Worm (Caenorhabditis elegans): Measurements from ENCODE around the gene H09F14.1.

The H09F14.1 gene

DNA sequence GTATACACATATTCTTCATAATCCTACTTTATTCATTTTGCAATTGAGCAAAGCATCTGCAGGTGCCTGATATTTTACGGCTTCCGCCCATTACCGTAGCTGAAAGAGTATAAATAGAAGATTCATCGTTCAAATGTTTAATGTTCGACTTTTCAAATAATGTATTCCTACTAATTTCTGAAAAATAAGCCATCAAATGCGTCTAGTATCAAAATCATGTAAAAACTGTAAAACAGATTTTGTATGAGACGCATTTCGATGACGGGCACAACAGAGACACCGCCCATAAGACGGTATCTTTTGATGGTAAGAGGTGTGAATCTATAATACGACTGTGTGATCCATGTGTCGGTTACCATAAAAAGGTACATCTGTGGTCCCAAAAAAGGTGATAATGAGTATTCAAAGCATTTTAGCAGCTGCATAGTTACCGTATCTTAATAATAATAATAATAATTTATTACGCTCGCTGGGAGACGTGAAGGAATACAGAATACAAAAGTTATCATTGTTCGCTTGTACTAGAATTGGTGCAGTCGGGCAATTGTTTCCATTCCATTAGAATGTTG is 31.7 kb upstream of the H09F14.1 start, which contains the start of the genes C32C4.3 and C32C4.16:
Gene C32C4.3 (minus strand): TSS at position 101 of the 569 bp plus-strand sequence.
Gene C32C4.16 (plus strand): TSS at position 519 of the 569 bp plus-strand sequence.
- TF ChIP-seq C38D4.7 (GFP tag; optimal IDR thresholded peaks at IDR 0.05) (no peak), sox-4 (tag; optimal IDR thresholded peaks at IDR 0.05) (no peak), K09A11.1 (tag; optimal IDR thresholded peaks at IDR 0.05; ENCODE audit: insufficient read depth) (no peak), ceh-2 (tag; optimal IDR thresholded peaks at IDR 0.05) (no peak)

DNA sequence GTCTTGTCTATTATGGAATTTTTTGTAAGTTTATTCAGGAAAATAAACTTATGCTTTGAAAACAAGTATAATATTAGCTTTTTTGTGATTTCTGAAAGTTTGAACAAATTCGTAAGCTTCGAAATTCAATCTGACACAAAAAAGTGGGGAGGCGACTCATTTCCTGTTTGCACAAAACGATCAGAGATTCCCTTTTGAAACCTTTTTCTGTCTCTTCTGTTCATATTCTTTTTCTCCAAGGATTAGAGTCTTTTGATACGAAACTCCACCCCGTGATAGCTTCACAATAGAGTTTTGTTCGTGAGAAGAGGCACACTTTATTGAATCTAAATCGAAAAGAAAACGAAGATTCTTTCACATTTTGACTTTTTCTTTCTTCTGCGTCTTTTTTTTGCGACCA is 25.6 kb upstream of the H09F14.1 start:
- peak; percentile 52 for TF ChIP-seq unc-42 (tag; optimal IDR thresholded peaks at IDR 0.05)
- TF ChIP-seq K02D7.2 (tag; optimal IDR thresholded peaks at IDR 0.05) = no peak
- TF ChIP-seq K09A11.1 (tag; optimal IDR thresholded peaks at IDR 0.05; ENCODE audit: insufficient read depth) = no peak
- no peak for TF ChIP-seq ceh-19 (GFP tag; optimal IDR thresholded peaks at IDR 0.05)
- no peak for TF ChIP-seq ceh-45 (GFP tag; IDR thresholded peaks at IDR 0.05)
- TF ChIP-seq hlh-15 (tag; optimal IDR thresholded peaks at IDR 0.05) = no peak
- TF ChIP-seq pat-9 (tag; optimal IDR thresholded peaks at IDR 0.05) = no peak
- TF ChIP-seq ceh-24 (tag; optimal IDR thresholded peaks at IDR 0.05) = no peak

DNA sequence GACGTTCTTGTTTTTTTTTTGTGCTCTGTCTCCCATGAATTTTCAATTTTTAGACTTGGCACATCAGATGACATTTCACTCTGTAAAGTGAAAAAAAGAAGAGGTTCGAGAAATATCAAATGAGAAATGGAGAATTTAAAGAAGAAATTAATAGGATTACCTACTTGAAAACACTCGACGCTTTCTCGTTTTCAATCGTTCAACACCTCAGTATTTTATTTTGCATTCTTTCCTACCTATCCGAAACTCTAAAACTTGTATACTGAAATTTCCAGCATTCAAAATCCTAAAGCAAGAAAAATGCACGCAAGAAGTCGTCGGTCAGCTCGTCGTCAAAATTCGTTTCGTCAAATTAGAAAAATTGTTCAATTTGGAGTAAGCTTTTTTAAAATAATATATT is 20.3 kb upstream of the H09F14.1 start, which contains the start of gene kvs-2:
Gene kvs-2 (plus strand): TSS at position 301 of the 400 bp plus-strand sequence.
- TF ChIP-seq che-1 (tag; optimal IDR thresholded peaks at IDR 0.05) = no peak
- TF ChIP-seq ref-2 (tag; optimal IDR thresholded peaks at IDR 0.05) = no peak
- no peak for TF ChIP-seq dmd-4 (tag; optimal IDR thresholded peaks at IDR 0.05; ENCODE audit: borderline replicate concordance)
- no peak for TF ChIP-seq pag-3 (tag; optimal IDR thresholded peaks at IDR 0.05; ENCODE audit: borderline replicate concordance)
- TF ChIP-seq ceh-24 (tag; optimal IDR thresholded peaks at IDR 0.05) = no peak
- no peak for TF ChIP-seq ahr-1 (tag; optimal IDR thresholded peaks at IDR 0.05)
- no peak for TF ChIP-seq lin-11 (tag; optimal IDR thresholded peaks at IDR 0.05)
- no peak for TF ChIP-seq fkh-10 (GFP tag; optimal IDR thresholded peaks at IDR 0.05)

DNA sequence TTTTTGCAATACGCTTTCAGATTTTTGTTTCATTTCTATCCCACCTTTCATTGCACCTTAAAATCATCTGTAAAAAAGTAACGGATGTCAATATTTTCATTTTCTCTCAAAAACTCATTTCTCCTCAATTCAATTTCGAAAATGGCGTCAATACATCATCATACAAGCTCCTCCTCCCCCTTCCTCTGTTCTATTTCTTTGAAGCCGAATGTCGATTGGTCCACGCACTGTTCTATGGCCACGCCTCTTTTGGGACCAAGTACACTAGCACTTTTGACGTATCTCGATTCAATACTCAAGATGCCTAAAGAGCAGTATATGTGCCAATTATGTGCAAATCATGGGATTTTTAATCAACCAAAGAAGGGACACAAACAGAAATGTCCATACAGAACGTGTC is 17.4 kb upstream of the H09F14.1 start, which contains the start of gene mab-23:
Gene mab-23 (plus strand): TSS at position 301 of the 400 bp plus-strand sequence.
- TF ChIP-seq ztf-16 (tag; optimal IDR thresholded peaks at IDR 0.05) = no peak
- TF ChIP-seq hlh-6 (tag; optimal IDR thresholded peaks at IDR 0.05) = no peak
- TF ChIP-seq Y22D7AL.16 (tag; optimal IDR thresholded peaks at IDR 0.05) = no peak
- no peak for TF ChIP-seq tbx-2 (tag; optimal IDR thresholded peaks at IDR 0.05)
- no peak for TF ChIP-seq dve-1 (tag; optimal IDR thresholded peaks at IDR 0.05)
- TF ChIP-seq ahr-1 (tag; optimal IDR thresholded peaks at IDR 0.05) = no peak
- TF ChIP-seq hlh-8 (tag; optimal IDR thresholded peaks at IDR 0.05) = no peak
- no peak for TF ChIP-seq unc-55 (GFP tag; optimal IDR thresholded peaks at IDR 0.05)
- TF ChIP-seq ref-2 (tag; optimal IDR thresholded peaks at IDR 0.05) = no peak
- no peak for TF ChIP-seq pha-4 (tag; optimal IDR thresholded peaks at IDR 0.05)
- no peak for TF ChIP-seq fkh-10 (GFP tag; optimal IDR thresholded peaks at IDR 0.05)
- TF ChIP-seq pha-2 (tag; optimal IDR thresholded peaks at IDR 0.05) = no peak

DNA sequence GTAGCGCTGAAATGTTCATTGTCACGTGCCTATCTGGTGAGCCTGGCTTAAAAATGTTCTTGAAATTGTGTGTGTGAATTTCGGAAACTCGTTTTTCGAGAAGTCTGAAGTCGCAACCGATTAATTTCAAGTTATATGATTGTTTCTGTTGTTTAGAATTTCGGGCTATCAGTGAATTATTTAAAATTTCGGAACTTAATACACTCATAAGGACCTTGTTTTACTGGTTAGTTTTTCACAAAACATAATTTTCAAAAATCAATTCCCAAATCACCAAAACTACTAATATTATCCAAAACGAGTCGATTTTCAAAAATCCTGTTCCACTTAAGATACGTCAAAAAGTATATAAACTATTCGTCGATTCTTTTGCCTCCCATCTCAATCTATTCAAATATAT is 15.1 kb upstream of the H09F14.1 start:
- TF ChIP-seq ama-1 (optimal IDR thresholded peaks at IDR 0.05) = no peak
- no peak for TF ChIP-seq ceh-24 (tag; optimal IDR thresholded peaks at IDR 0.05)
- no peak for TF ChIP-seq C08G9.2 (tag; optimal IDR thresholded peaks at IDR 0.05)
- no peak for TF ChIP-seq ceh-45 (GFP tag; IDR thresholded peaks at IDR 0.05)
- TF ChIP-seq pha-4 (tag; optimal IDR thresholded peaks at IDR 0.05) = no peak
- TF ChIP-seq hlh-30 (tag; optimal IDR thresholded peaks at IDR 0.05; ENCODE audit: insufficient read depth) = no peak
- TF ChIP-seq ceh-9 (tag; optimal IDR thresholded peaks at IDR 0.05) = no peak
- no peak for TF ChIP-seq pros-1 (tag; optimal IDR thresholded peaks at IDR 0.05)
- TF ChIP-seq ets-4 (tag; optimal IDR thresholded peaks at IDR 0.05) = no peak
- TF ChIP-seq ceh-34 (tag; optimal IDR thresholded peaks at IDR 0.05) = no peak
- no peak for TF ChIP-seq dve-1 (tag; optimal IDR thresholded peaks at IDR 0.05)
